Worm (Caenorhabditis elegans): Measurements from ENCODE around the gene srd-5.

DNA sequence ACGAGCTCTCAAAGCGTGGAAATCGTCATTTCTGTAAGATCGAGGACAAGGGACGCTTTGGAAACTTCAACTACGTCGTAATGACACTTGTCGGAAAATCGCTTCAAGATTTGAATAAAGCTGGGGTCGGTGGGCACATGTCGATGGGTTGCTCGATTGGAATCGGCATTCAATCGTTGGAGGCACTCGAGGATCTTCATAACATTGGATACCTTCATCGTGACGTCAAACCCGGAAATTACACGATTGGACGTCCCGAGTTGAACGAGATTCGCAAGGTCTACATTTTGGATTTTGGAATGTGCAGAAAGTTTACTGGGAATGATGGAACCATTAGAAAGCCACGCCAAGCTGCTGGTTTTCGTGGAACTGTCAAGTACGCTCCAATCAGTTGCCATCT lies 41.8 kb downstream of the srd-5 start:
- TF ChIP-seq him-1 (tag; optimal IDR thresholded peaks at IDR 0.05): no peak
- no peak for TF ChIP-seq dao-5 (tag; optimal IDR thresholded peaks at IDR 0.05)
- TF ChIP-seq W03F9.2 (tag; optimal IDR thresholded peaks at IDR 0.05): no peak
